Fruit fly (Drosophila melanogaster): ENCODE results near the gene f-cup.

f-cup gene

DNA sequence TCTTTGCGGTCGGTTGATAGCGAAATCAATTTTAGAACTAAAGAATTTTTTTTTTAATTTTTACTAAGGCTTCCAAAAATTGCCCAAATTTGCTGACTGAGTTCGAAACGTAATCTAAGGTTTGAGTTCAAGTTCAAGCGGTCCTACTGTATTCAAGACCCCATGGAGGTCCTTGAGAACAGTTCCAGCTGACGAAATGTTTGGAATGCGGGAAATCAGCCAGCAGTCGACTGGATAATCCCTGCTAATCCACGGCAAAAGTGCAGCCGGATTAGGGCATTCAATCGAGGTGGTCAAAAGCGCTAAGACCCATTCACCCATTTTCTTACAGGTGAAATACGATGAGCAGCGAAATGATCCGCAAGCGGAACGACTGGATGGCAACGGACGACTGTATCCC lies at the start of gene f-cup:
Gene f-cup, minus strand, starts transcription at position 101 of the 400 bp plus-strand sequence.
- TF ChIP-seq insv (optimal IDR thresholded peaks at IDR 0.05): no peak
- no peak for TF ChIP-seq ttk (optimal IDR thresholded peaks at IDR 0.05)
- TF ChIP-seq Myc (optimal IDR thresholded peaks at IDR 0.05): no peak
- TF ChIP-seq psq (optimal IDR thresholded peaks at IDR 0.05): no peak
- TF ChIP-seq Sin3A (optimal IDR thresholded peaks at IDR 0.05): no peak
- TF ChIP-seq h (optimal IDR thresholded peaks at IDR 0.05): no peak

DNA sequence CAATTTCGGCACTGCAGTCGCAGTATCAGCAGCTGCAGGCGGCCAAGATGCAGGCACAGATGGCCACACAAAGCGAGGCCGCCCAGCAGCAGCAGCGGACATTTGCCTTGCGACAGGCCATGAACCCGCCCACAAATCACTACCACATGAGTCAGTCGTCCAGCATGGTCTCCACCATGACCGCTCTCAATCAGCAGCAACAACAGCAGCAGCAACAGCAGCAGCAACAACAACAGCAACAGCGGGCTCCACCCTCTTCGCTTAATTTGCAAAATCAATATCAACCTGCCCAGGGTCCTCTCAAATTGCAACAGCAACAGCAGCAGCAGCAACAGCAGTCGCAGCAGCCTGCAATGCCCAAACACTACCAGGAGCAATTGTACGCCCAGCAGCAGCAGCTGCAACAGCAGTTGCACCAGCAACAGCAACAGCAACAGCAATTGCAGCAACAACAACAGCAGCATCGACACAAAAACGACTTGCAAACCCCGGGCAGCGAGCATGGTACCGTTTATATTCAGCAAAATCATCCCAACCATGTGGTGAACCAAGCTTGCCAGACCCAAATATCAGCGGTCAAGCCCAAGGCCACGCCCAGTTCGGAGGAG lies 45.5 kb upstream of the f-cup start:
- no peak for TF ChIP-seq h (optimal IDR thresholded peaks at IDR 0.05)
- TF ChIP-seq Sin3A (optimal IDR thresholded peaks at IDR 0.05): no peak
- TF ChIP-seq psq (optimal IDR thresholded peaks at IDR 0.05): no peak
- TF ChIP-seq insv (optimal IDR thresholded peaks at IDR 0.05): no peak
- no peak for TF ChIP-seq Myc (optimal IDR thresholded peaks at IDR 0.05)
- no peak for TF ChIP-seq ttk (optimal IDR thresholded peaks at IDR 0.05)

DNA sequence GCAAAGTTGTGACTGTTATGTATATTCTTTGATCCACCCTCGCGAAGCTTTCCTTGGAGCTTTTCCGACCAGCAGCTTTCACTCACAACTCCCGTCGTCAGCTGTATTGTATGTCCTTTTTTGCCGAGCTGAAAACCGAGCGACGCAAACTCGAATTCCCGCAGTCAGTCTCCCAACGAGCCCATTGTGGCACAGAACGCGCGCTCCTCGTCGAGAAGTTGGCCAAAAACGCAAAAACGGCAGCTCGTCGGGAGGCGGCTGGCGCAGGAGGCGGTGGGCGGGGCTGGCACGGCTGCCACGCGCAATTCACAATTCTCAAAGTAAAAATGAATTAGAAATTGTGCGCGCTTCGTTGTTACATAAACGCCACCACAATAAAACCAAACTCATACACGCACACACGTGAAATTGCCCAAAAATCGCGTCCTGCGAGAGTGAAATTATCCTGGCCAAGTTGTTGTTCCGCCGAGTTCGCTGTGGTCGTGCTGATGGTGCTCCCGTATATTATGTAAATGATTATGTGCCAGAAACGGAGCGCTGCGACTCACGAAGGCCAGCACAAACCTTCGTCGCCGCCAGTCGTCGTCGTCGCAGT lies 34.8 kb upstream of the f-cup start:
- TF ChIP-seq Myc (optimal IDR thresholded peaks at IDR 0.05): no peak
- TF ChIP-seq ttk (optimal IDR thresholded peaks at IDR 0.05): no peak
- no peak for TF ChIP-seq h (optimal IDR thresholded peaks at IDR 0.05)
- TF ChIP-seq Sin3A (optimal IDR thresholded peaks at IDR 0.05): no peak
- TF ChIP-seq insv (optimal IDR thresholded peaks at IDR 0.05): no peak
- TF ChIP-seq psq (optimal IDR thresholded peaks at IDR 0.05): no peak

DNA sequence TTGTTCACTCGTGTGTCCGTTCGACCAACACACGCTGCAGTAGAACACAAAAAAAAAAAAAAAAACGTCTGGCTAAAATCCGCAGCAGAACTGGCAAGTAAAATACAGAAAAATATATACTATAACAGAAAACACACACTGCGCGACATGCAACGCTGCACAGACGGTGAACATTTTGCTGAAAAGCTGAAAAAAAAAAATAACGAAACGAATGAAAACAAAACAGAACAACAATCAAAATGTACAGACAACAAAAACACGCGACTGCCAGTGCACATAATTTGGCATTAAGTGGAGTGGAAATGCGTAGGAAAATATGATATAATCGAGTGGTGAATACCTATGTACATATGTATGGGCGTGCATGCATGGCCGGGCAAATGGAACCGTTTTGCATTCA lies 29.4 kb upstream of the f-cup start:
- no peak for TF ChIP-seq Sin3A (optimal IDR thresholded peaks at IDR 0.05)
- TF ChIP-seq psq (optimal IDR thresholded peaks at IDR 0.05): no peak
- no peak for TF ChIP-seq ttk (optimal IDR thresholded peaks at IDR 0.05)
- TF ChIP-seq h (optimal IDR thresholded peaks at IDR 0.05): no peak
- no peak for TF ChIP-seq Myc (optimal IDR thresholded peaks at IDR 0.05)
- no peak for TF ChIP-seq insv (optimal IDR thresholded peaks at IDR 0.05)

DNA sequence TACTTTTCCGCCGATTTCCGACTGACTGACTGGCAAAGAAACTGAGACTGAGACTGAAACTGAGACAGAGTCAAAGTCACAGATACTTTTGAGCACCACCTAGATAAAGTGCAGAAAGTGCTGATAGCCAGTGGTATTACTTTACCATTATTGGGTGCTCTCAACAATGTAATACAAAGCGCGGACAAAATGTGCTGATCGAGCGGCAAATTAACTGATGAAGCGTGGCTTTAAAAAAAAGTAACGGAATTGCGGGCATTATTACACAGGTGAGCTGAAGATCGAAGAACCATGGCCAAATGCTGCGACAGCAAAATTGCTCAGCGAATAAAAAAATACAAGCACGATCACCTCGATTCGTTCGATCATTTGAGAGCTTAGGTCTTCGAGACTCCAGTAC lies 28.3 kb upstream of the f-cup start:
- TF ChIP-seq ttk (optimal IDR thresholded peaks at IDR 0.05): no peak
- TF ChIP-seq h (optimal IDR thresholded peaks at IDR 0.05): no peak
- no peak for TF ChIP-seq psq (optimal IDR thresholded peaks at IDR 0.05)
- TF ChIP-seq Sin3A (optimal IDR thresholded peaks at IDR 0.05): no peak
- no peak for TF ChIP-seq insv (optimal IDR thresholded peaks at IDR 0.05)
- TF ChIP-seq Myc (optimal IDR thresholded peaks at IDR 0.05): no peak

DNA sequence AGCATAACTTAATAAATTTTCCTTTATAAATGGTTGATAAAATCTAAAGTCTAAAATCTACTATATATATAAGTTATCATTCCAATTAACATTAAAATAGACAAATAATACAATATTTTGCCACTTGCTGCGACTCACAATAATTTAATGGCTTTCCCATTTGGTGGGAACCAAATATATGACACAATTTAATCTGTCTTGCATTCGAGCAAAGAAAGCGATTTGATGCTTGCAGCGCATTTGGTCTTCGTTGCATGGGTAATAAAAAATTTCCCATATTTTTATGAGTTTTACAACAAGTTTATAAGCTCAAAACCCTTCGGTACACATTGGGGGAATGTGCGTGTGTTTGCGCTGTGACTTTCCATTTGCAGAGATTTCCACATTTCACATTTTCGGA lies 26.2 kb upstream of the f-cup start:
- TF ChIP-seq psq (optimal IDR thresholded peaks at IDR 0.05) (no peak), Myc (optimal IDR thresholded peaks at IDR 0.05) (no peak), ttk (optimal IDR thresholded peaks at IDR 0.05) (no peak), insv (optimal IDR thresholded peaks at IDR 0.05) (no peak), h (optimal IDR thresholded peaks at IDR 0.05) (no peak), Sin3A (optimal IDR thresholded peaks at IDR 0.05) (no peak)

DNA sequence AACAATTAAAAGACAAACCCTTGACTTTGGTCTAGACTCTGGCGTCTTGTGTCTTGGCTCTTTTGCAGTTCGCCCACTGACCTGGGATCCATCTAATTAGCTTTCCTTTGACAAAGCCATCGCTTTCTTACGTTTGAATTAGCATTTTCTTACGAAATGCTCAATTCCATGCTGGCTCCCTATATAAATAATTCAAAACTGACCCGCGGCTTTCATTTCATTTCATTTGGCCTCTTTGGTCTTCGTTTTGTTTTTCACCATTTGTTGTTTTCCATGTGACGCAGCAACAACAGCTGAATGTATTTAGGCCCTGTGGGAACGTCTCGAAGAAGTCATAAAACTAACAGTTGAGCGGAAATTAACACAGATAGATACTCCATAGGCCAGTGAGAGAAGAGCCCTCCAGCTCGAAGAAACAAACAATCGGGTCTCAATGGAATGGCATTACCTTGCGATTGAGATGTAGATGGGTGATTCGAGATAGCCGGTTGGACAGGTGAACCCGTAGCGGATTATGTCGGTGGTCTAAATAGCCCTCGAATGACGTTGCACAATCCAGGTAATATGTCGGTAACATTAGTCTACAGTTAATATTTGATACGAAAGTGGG lies 23.5 kb upstream of the f-cup start:
- TF ChIP-seq psq (optimal IDR thresholded peaks at IDR 0.05) (no peak), h (optimal IDR thresholded peaks at IDR 0.05) (no peak)

DNA sequence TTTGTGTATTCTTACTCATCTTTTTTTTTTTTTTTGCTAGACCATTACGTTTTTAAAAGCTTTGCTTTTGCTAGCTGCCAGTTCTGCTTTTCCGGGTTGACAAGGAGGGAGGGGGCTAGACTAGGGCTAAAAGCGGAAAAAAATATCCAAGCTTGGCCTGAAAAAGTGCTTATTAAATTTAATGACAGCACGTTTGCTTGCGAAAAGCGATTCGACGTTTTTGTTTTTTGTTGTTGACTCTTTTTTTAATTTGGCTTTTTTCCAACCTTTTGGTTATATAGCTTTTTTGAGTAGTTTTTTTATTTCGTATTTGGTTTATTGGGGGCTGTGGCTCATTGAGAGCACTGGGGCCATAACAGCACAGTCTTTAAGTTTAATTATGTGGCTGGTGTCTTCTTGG lies 21.8 kb upstream of the f-cup start:
- TF ChIP-seq ttk (optimal IDR thresholded peaks at IDR 0.05) (no peak), Myc (optimal IDR thresholded peaks at IDR 0.05) (no peak), psq (optimal IDR thresholded peaks at IDR 0.05) (no peak), insv (optimal IDR thresholded peaks at IDR 0.05) (no peak), Sin3A (optimal IDR thresholded peaks at IDR 0.05) (no peak), h (optimal IDR thresholded peaks at IDR 0.05) (no peak)

DNA sequence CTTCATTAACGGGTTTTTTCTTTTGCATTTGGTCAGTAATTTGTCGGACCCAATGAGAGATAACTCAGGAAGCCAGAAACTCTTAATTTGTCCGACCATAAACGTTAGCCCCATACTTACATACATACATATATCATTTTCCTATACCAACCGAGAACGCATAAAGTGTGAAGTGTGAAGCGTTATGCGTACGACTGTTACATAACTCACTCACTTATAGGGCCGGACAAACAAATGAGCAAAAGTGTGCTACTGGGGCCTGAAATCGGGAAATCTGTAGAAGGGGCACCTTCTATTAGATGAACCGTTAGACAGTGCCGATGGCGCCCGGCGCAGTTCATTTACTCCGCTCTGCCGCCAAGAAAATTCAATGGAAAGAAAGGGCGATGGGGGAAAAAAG lies 21.4 kb upstream of the f-cup start:
- TF ChIP-seq Myc (optimal IDR thresholded peaks at IDR 0.05): no peak
- TF ChIP-seq ttk (optimal IDR thresholded peaks at IDR 0.05): no peak
- TF ChIP-seq psq (optimal IDR thresholded peaks at IDR 0.05): no peak
- no peak for TF ChIP-seq h (optimal IDR thresholded peaks at IDR 0.05)
- no peak for TF ChIP-seq Sin3A (optimal IDR thresholded peaks at IDR 0.05)
- no peak for TF ChIP-seq insv (optimal IDR thresholded peaks at IDR 0.05)

DNA sequence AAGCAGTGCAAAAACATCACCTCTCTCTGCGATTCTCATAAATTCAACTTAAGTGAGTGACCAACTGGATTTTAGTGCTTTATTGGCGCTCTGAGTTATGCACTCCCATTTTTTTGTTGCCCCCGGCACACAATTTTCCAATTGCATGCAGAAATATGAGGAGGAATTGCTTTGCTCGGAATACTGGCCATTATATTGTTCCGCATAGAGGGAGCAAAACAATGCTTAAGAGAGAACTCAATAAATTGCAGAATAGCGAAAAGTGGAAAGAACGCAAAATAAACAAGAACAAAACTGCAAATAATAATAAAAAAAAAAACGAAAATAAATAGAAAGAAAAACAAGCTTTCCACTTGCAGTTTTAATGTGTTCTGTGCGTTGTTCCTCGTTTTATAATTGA lies 20.2 kb upstream of the f-cup start:
- TF ChIP-seq psq (optimal IDR thresholded peaks at IDR 0.05) (no peak), insv (optimal IDR thresholded peaks at IDR 0.05) (no peak), Sin3A (optimal IDR thresholded peaks at IDR 0.05) (no peak), h (optimal IDR thresholded peaks at IDR 0.05) (no peak), Myc (optimal IDR thresholded peaks at IDR 0.05) (no peak), ttk (optimal IDR thresholded peaks at IDR 0.05) (no peak)

DNA sequence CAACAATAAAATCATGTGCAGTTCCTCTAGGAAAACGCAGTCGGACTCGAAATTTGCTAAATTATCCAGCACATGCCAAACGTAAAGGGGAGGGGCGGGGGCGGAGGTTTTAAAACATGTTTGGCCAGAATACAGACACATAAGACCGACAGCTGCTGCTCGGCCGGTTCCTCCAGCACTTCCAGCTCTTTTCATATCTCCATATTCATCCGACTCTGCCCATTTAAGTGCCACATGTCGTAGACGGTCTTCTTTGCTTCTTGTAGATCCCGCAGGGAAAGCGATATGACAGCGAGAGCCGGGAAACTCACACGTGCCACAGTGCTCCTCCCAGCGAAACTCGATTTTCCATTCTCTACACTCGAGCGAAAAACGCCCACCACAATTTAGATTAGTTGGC lies 18.4 kb upstream of the f-cup start:
- TF ChIP-seq ttk (optimal IDR thresholded peaks at IDR 0.05) (no peak), Sin3A (optimal IDR thresholded peaks at IDR 0.05) (no peak), h (optimal IDR thresholded peaks at IDR 0.05) (no peak), Myc (optimal IDR thresholded peaks at IDR 0.05) (no peak), psq (optimal IDR thresholded peaks at IDR 0.05) (no peak), insv (optimal IDR thresholded peaks at IDR 0.05) (no peak)

DNA sequence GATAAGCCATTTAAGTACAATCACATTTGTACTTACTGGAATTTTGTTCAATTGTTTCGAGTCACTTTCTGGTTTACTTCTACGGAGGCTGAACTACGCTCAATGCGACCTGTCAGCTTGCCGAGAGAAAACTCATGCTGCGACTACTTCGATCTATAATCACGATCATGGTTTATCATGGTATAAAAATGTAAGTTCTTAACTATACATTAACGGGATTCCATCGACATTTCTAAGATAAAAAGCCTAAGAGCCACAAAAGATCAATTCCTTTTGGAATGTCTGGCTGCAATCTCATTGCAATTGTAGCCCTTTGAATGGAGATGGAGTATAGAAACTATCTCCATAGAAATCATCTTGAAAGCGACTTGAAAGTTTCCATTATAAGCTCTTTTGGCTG lies 17.4 kb upstream of the f-cup start, which contains the start of gene Ubc87F:
Gene Ubc87F, minus strand, starts transcription at position 101 of the 400 bp plus-strand sequence.
- TF ChIP-seq Sin3A (optimal IDR thresholded peaks at IDR 0.05) (no peak), h (optimal IDR thresholded peaks at IDR 0.05) (no peak), ttk (optimal IDR thresholded peaks at IDR 0.05) (no peak), Myc (optimal IDR thresholded peaks at IDR 0.05) (no peak), insv (optimal IDR thresholded peaks at IDR 0.05) (no peak), psq (optimal IDR thresholded peaks at IDR 0.05) (no peak)

All from Kc167 (cell line).